Fruit fly (Drosophila melanogaster): ENCODE data around the gene Lk6.

The Lk6 gene

dm6 chr3R:11756762-11757161 is 7.5 kb downstream of the Lk6 start:
- no peak for TF ChIP-seq CG11696 (GFP tag; IDR thresholded peaks at IDR 0.05)
- no peak for TF ChIP-seq ATbp (GFP tag; optimal IDR thresholded peaks at IDR 0.05)
- no peak for TF ChIP-seq ara (GFP tag; IDR thresholded peaks at IDR 0.05)
- TF ChIP-seq Med (GFP tag), result peak; percentile 56
- TF ChIP-seq croc (GFP tag; conservative IDR thresholded peaks at IDR 0.05), result no peak
- no peak for TF ChIP-seq CG18476 (GFP tag; optimal IDR thresholded peaks at IDR 0.05)
- TF ChIP-seq CG14441 (GFP tag; IDR thresholded peaks at IDR 0.05), result no peak
- TF ChIP-seq CG15696 (tag; optimal IDR thresholded peaks at IDR 0.05), result no peak
- 0 out of 2 replicates have a peak, but pooled peaks have one; percentile 11 for TF ChIP-seq CG16779 (GFP tag; IDR thresholded peaks at IDR 0.05)
- TF ChIP-seq CG8089 (GFP tag; optimal IDR thresholded peaks at IDR 0.05), result no peak
- no peak for TF ChIP-seq MESR4 (GFP tag; optimal IDR thresholded peaks at IDR 0.05)
- TF ChIP-seq CG13775 (GFP tag; optimal IDR thresholded peaks at IDR 0.05), result no peak

dm6 chr3R:11751756-11752155 is 12.5 kb downstream of the Lk6 start:
- TF ChIP-seq zf30C (GFP tag; optimal IDR thresholded peaks at IDR 0.05) (peak; percentile 6), sens (GFP tag) (peak; percentile 70), amos (GFP tag; IDR thresholded peaks at IDR 0.05; ENCODE audit: partially characterized antibody) (no peak), Med (GFP tag) (peak; percentile 13)

- TF ChIP-seq Med (GFP tag), result peak; percentile 21
- no peak for TF ChIP-seq sd (tag; optimal IDR thresholded peaks at IDR 0.05)
Measured at dm6 chr3R:11750294-11750432, 14.1 kb downstream of the Lk6 start, which contains the start of gene CG43062. CG43062 (plus strand) TSS chr3R:11750333.

- TF ChIP-seq NC2α (GFP tag; optimal IDR thresholded peaks at IDR 0.05) (no peak), CG8281 (tag; optimal IDR thresholded peaks at IDR 0.05) (no peak), sima (GFP tag; optimal IDR thresholded peaks at IDR 0.05) (no peak), knrl (GFP tag; IDR thresholded peaks at IDR 0.05; ENCODE audit: partially characterized antibody) (peak; percentile 90), cad (GFP tag; optimal IDR thresholded peaks at IDR 0.05) (no peak), CG9797 (GFP tag; optimal IDR thresholded peaks at IDR 0.05) (peak; percentile 76), CG14710 (tag; optimal IDR thresholded peaks at IDR 0.05) (peak; percentile 21), Sox102F (GFP tag; optimal IDR thresholded peaks at IDR 0.05) (no peak), CG8765 (GFP tag; IDR thresholded peaks at IDR 0.05) (no peak), rib (GFP tag; IDR thresholded peaks at IDR 0.05) (no peak), fd3F (GFP tag; optimal IDR thresholded peaks at IDR 0.05) (no peak), Hr3 (GFP tag; optimal IDR thresholded peaks at IDR 0.05) (no peak), lmd (GFP tag; IDR thresholded peaks at IDR 0.05) (no peak), vvl (GFP tag; IDR thresholded peaks at IDR 0.05) (no peak), CG6854 (GFP tag; optimal IDR thresholded peaks at IDR 0.05) (no peak), Neu2 (GFP tag; optimal IDR thresholded peaks at IDR 0.05; ENCODE audit: borderline replicate concordance) (no peak), lbe (GFP tag; optimal IDR thresholded peaks at IDR 0.05) (no peak), oc (tag; optimal IDR thresholded peaks at IDR 0.05) (no peak), CG7987 (GFP tag; optimal IDR thresholded peaks at IDR 0.05) (no peak), ato (GFP tag; IDR thresholded peaks at IDR 0.05; ENCODE audit: partially characterized antibody) (peak; percentile 62), Dp (GFP tag; optimal IDR thresholded peaks at IDR 0.05) (peak; percentile 80), Sry-β (GFP tag; optimal IDR thresholded peaks at IDR 0.05) (peak; percentile 31), Ravus (GFP tag; IDR thresholded peaks at IDR 0.05) (no peak), ase (GFP tag; IDR thresholded peaks at IDR 0.05) (no peak), al (GFP tag; IDR thresholded peaks at IDR 0.05) (no peak), CG32767 (GFP tag; IDR thresholded peaks at IDR 0.05) (no peak), CG16815 (GFP tag; optimal IDR thresholded peaks at IDR 0.05) (no peak), CG11696 (GFP tag; IDR thresholded peaks at IDR 0.05) (no peak), HmgD (GFP tag; optimal IDR thresholded peaks at IDR 0.05) (no peak), phol (tag; optimal IDR thresholded peaks at IDR 0.05) (peak; percentile 23)
Measured at dm6 chr3R:11749297-11750293, 14.7 kb downstream of the Lk6 start, which contains the start of gene CG6923. CG6923 (minus strand) TSS chr3R:11750029.
